Worm (Caenorhabditis elegans): ENCODE measurements around the gene K04C2.2.

ce11 chrIII:6859482-6859881 is 30.1 kb upstream of the K04C2.2 start, which contains the start of gene clec-158:
- TF ChIP-seq dao-5 (tag; optimal IDR thresholded peaks at IDR 0.05) (no peak), him-1 (tag; optimal IDR thresholded peaks at IDR 0.05) (no peak)
